Worm (Caenorhabditis elegans): ENCODE data around the gene rbr-2.

Gene rbr-2

ce11 chrIV:10887285-10887684 lies 32.6 kb upstream of the rbr-2 start, which contains the start of gene F13E9.16:
TSS of gene F13E9.16 (minus strand) at chrIV:10887385.
- no peak for TF ChIP-seq dmd-8 (GFP tag; IDR thresholded peaks at IDR 0.05)
- TF ChIP-seq unc-39 (tag; optimal IDR thresholded peaks at IDR 0.05) = no peak
- TF ChIP-seq zip-11 (GFP tag; IDR thresholded peaks at IDR 0.05) = no peak

ce11 chrIV:10889820-10890462 lies 29.9 kb upstream of the rbr-2 start, which contains the start of gene F13E9.15:
TSS of gene F13E9.15 (minus strand) at chrIV:10889870.
- TF ChIP-seq Y48G9A.11 (GFP tag; IDR thresholded peaks at IDR 0.05) = no peak
- TF ChIP-seq aha-1 (tag) = no peak
- no peak for TF ChIP-seq pha-4 (GFP tag; IDR thresholded peaks at IDR 0.05)
- no peak for TF ChIP-seq pha-4 (tag; optimal IDR thresholded peaks at IDR 0.05)
- TF ChIP-seq vab-7 (GFP tag; IDR thresholded peaks at IDR 0.05) = no peak
- TF ChIP-seq mep-1 (tag; optimal IDR thresholded peaks at IDR 0.05) = no peak

DNA sequence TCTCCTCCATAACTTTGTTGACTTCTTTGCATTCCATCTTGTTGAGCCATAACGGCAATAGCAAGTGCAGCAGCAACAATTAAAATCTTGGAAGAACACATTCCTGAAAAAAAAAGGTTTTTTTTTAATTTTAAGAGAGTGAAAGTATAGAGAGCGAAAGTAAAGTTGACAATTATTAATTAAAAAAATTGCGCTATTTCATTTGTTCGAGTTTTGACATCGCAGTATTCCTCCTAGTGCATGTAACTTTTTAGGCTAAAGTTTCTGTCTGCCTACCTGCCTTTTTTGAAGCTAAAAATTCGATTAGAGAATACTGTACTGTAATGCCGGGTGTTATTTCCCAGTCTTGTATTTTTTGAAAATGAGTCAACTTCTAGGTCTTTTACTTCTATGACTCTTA lies 27.9 kb upstream of the rbr-2 start, which contains the start of gene srlf-12:
Gene srlf-12, minus strand, starts transcription at position 101 of the 400 bp plus-strand sequence.
- no peak for TF ChIP-seq nhr-42 (GFP tag; IDR thresholded peaks at IDR 0.05)
- no peak for TF ChIP-seq hif-1 (tag; optimal IDR thresholded peaks at IDR 0.05)
- no peak for TF ChIP-seq rbr-2 (tag; optimal IDR thresholded peaks at IDR 0.05)
- no peak for TF ChIP-seq daf-16 (GFP tag; optimal IDR thresholded peaks at IDR 0.05)
- TF ChIP-seq daf-16 (tag; optimal IDR thresholded peaks at IDR 0.05) = no peak
- TF ChIP-seq madf-5 (GFP tag; IDR thresholded peaks at IDR 0.05) = no peak
- TF ChIP-seq daf-8 (GFP tag; IDR thresholded peaks at IDR 0.05) = no peak
- no peak for TF ChIP-seq Y75B8A.6 (GFP tag; IDR thresholded peaks at IDR 0.05)
- no peak for TF ChIP-seq T20F7.1 (GFP tag; optimal IDR thresholded peaks at IDR 0.05)
- TF ChIP-seq R02D3.7 (tag; optimal IDR thresholded peaks at IDR 0.05) = no peak
- no peak for TF ChIP-seq zfp-2 (tag; optimal IDR thresholded peaks at IDR 0.05)

ce11 chrIV:10894255-10894654 lies 25.6 kb upstream of the rbr-2 start, which contains the start of gene srlf-14:
TSS of gene srlf-14 (minus strand) at chrIV:10894355.
- TF ChIP-seq aha-1 (tag) = peak; percentile 65
- TF ChIP-seq saeg-2 (GFP tag; IDR thresholded peaks at IDR 0.05) = no peak
- TF ChIP-seq lsy-2 (tag; optimal IDR thresholded peaks at IDR 0.05) = no peak

DNA sequence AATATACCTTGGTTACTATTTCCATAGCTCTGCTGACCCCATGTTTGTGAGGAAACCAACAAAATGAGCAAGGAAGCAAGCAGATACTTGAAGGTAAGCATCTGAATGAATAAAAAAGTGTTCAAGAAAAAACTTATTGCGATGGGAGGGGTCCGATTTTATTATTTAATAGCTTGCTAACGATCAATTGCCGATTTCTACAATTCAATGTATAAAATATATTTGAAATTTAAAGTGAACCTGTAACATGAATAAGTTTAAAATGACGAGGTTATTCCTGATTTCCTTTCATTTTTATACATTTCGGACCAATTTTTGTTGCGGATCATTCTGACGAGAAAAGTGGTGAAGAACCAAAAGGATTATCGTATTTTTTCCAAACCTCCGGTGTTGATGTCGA lies 23.4 kb upstream of the rbr-2 start, which contains the start of gene srlf-13:
Gene srlf-13, minus strand, starts transcription at position 101 of the 400 bp plus-strand sequence.
- TF ChIP-seq egl-43 (GFP tag; IDR thresholded peaks at IDR 0.05) (no peak), aly-2 (tag; optimal IDR thresholded peaks at IDR 0.05) (no peak), ceh-44 (GFP tag; IDR thresholded peaks at IDR 0.05) (no peak), aha-1 (tag) (no peak)

- no peak for TF ChIP-seq mep-1 (tag; optimal IDR thresholded peaks at IDR 0.05)
- TF ChIP-seq nhr-6 (tag; optimal IDR thresholded peaks at IDR 0.05) = no peak
- TF ChIP-seq zfp-2 (tag; optimal IDR thresholded peaks at IDR 0.05) = no peak
- TF ChIP-seq aha-1 (tag) = peak; percentile 48
- TF ChIP-seq ceh-82 (tag; optimal IDR thresholded peaks at IDR 0.05) = no peak
- TF ChIP-seq unc-62 (GFP tag; optimal IDR thresholded peaks at IDR 0.05 in 1 of 2) = peak in 1 of 2 experiments; percentile 92
- TF ChIP-seq unc-62 (tag; optimal IDR thresholded peaks at IDR 0.05) = no peak
- no peak for TF ChIP-seq Y5F2A.4 (GFP tag; optimal IDR thresholded peaks at IDR 0.05)
- TF ChIP-seq ceh-44 (GFP tag; IDR thresholded peaks at IDR 0.05) = no peak
Observed at ce11 chrIV:10898160-10898559, 21.7 kb upstream of the rbr-2 start.

DNA sequence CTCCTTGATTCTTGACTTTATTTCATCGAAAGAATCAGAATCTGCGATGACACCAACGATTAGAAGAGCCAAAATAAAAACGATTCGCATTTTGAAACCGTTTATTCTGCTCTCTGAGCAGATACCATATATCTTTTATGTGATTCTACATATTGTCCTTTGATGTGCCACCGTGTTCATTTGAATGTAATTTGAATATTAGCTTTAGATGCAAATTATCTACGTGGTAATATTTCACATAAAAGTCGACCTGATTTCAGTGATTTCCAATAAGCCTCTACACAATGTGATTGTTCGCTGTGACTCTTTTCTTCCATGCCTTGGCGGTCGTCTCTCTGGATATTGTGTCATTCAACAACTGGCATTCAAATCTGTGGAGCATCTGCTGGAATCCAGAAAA lies 20.8 kb upstream of the rbr-2 start, which contains the start of the genes F13E9.9 and F13E9.19:
Gene F13E9.9, minus strand, starts transcription at position 101 of the 400 bp plus-strand sequence.
Gene F13E9.19, plus strand, starts transcription at position 316 of the 400 bp plus-strand sequence.
- TF ChIP-seq ceh-28 (tag; optimal IDR thresholded peaks at IDR 0.05) = no peak
- TF ChIP-seq zfp-3 (GFP tag; conservative IDR thresholded peaks at IDR 0.05) = no peak
- no peak for TF ChIP-seq hlh-30 (tag; optimal IDR thresholded peaks at IDR 0.05; ENCODE audit: insufficient read depth)
- TF ChIP-seq dmd-6 (GFP tag; IDR thresholded peaks at IDR 0.05) = no peak
- TF ChIP-seq ztf-11 (tag; optimal IDR thresholded peaks at IDR 0.05) = no peak
- TF ChIP-seq nhr-102 (tag; optimal IDR thresholded peaks at IDR 0.05) = no peak
- TF ChIP-seq daf-8 (GFP tag; IDR thresholded peaks at IDR 0.05) = no peak
- TF ChIP-seq lin-15B (tag; optimal IDR thresholded peaks at IDR 0.05) = no peak
- no peak for TF ChIP-seq lir-3 (tag; optimal IDR thresholded peaks at IDR 0.05)
- no peak for TF ChIP-seq daf-16 (GFP tag; optimal IDR thresholded peaks at IDR 0.05)
- TF ChIP-seq daf-16 (tag; optimal IDR thresholded peaks at IDR 0.05) = no peak
- no peak for TF ChIP-seq pqm-1 (tag; optimal IDR thresholded peaks at IDR 0.05)
- no peak for TF ChIP-seq ZK337.2 (GFP tag; IDR thresholded peaks at IDR 0.05)
- no peak for TF ChIP-seq ces-1 (GFP tag; optimal IDR thresholded peaks at IDR 0.05)
- no peak for TF ChIP-seq zag-1 (tag; optimal IDR thresholded peaks at IDR 0.05)

Measured in whole organism, L4 larva.